Fruit fly (Drosophila melanogaster): ENCODE data around the gene eg.
A peak's percentile ranks its signal among the peaks of the same experiment; 100 is the strongest.

eg gene

DNA sequence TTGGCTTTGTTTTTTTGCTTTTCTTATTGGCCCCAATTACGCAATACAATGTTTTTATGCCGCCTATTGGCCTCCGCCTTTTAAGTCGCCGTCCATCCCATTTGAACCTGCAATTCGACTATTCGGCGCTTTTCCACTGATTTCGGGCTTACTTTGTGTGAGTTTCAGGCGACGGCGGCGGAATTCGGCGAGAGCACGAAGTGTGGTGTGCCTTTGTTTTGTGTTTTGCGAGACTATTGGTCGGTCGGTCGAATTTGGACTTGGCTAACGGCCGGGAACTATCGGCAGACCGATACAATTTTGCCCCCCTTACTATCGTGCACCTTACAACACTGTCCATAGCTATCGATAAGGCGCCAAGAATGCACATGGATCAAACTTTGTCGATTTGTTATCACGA is 32.6 kb downstream of the eg start, which contains the start of gene P5CDh1 (continued):
- TF ChIP-seq Opbp (GFP tag; IDR thresholded peaks at IDR 0.05; ENCODE audit: partially characterized antibody) (peak; percentile 90), shn (GFP tag; optimal IDR thresholded peaks at IDR 0.05) (peak; percentile 33), z (GFP tag; IDR thresholded peaks at IDR 0.05) (no peak), fd96Cb (tag; optimal IDR thresholded peaks at IDR 0.05) (no peak), CG4730 (GFP tag; IDR thresholded peaks at IDR 0.05) (no peak), CG33557 (GFP tag; optimal IDR thresholded peaks at IDR 0.05) (no peak), CG43689 (GFP tag; IDR thresholded peaks at IDR 0.05) (no peak), CG7556 (GFP tag; optimal IDR thresholded peaks at IDR 0.05) (no peak), HHEX (GFP tag; optimal IDR thresholded peaks at IDR 0.05) (peak; percentile 24), eve (GFP tag; optimal IDR thresholded peaks at IDR 0.05) (no peak), fu2 (GFP tag; optimal IDR thresholded peaks at IDR 0.05) (no peak), CG13894 (tag; optimal IDR thresholded peaks at IDR 0.05) (peak; percentile 62), CG12659 (GFP tag; optimal IDR thresholded peaks at IDR 0.05) (peak; percentile 63), Six4 (GFP tag; optimal IDR thresholded peaks at IDR 0.05) (no peak), kay (GFP tag; optimal IDR thresholded peaks at IDR 0.05) (no peak), CG17802 (tag; optimal IDR thresholded peaks at IDR 0.05) (no peak), tgo (GFP tag; IDR thresholded peaks at IDR 0.05) (peak; percentile 54; the same call in 1 of the 3 replicates), CG10209 (GFP tag; optimal IDR thresholded peaks at IDR 0.05) (no peak), Scr (GFP tag; IDR thresholded peaks at IDR 0.05; ENCODE audit: partially characterized antibody) (peak; percentile 86), CG17328 (GFP tag; IDR thresholded peaks at IDR 0.05) (peak; percentile 42; the same call in 1 of the 2 replicates), chn (GFP tag; optimal IDR thresholded peaks at IDR 0.05) (no peak), CG15011 (GFP tag; optimal IDR thresholded peaks at IDR 0.05) (no peak), CG2889 (GFP tag; IDR thresholded peaks at IDR 0.05) (0 out of 3 replicates have a peak, but pooled peaks have one; percentile 39), CG15269 (tag; optimal IDR thresholded peaks at IDR 0.05) (no peak), D19A (tag; optimal IDR thresholded peaks at IDR 0.05) (no peak), CG14050 (GFP tag; IDR thresholded peaks at IDR 0.05) (no peak), p53 (GFP tag; optimal IDR thresholded peaks at IDR 0.05) (no peak), MESR4 (GFP tag; optimal IDR thresholded peaks at IDR 0.05) (peak; percentile 35), CG32767 (GFP tag; IDR thresholded peaks at IDR 0.05) (no peak), Max (GFP tag; optimal IDR thresholded peaks at IDR 0.05) (no peak), row (GFP tag; IDR thresholded peaks at IDR 0.05) (peak; percentile 38; the same call in 2 of the 3 replicates), CG13123 (GFP tag; optimal IDR thresholded peaks at IDR 0.05) (no peak), Side (GFP tag; optimal IDR thresholded peaks at IDR 0.05) (peak; percentile 29), HLH54F (GFP tag; optimal IDR thresholded peaks at IDR 0.05) (peak; percentile 31), Dbx (GFP tag; IDR thresholded peaks at IDR 0.05) (peak; percentile 47; the same call in 1 of the 3 replicates), CoRest (tag; optimal IDR thresholded peaks at IDR 0.05) (peak; percentile 29), slp2 (GFP tag; optimal IDR thresholded peaks at IDR 0.05) (no peak), crc (GFP tag; optimal IDR thresholded peaks at IDR 0.05) (no peak), CG10321 (GFP tag; IDR thresholded peaks at IDR 0.05) (no peak), cas (GFP tag; IDR thresholded peaks at IDR 0.05) (no peak), D19B (GFP tag; optimal IDR thresholded peaks at IDR 0.05) (no peak), jigr1 (GFP tag; IDR thresholded peaks at IDR 0.05) (no peak), sd (tag; optimal IDR thresholded peaks at IDR 0.05) (peak; percentile 99), sens (GFP tag) (peak; percentile 22), ash1 (GFP tag; optimal IDR thresholded peaks at IDR 0.05) (no peak), Ravus (GFP tag; IDR thresholded peaks at IDR 0.05) (no peak), CG12219 (GFP tag; optimal IDR thresholded peaks at IDR 0.05) (no peak), CG14014 (GFP tag; IDR thresholded peaks at IDR 0.05) (peak; percentile 49; the same call in 1 of the 2 replicates), dpn (GFP tag; optimal IDR thresholded peaks at IDR 0.05) (peak; percentile 50 to 58), CG10565 (GFP tag; optimal IDR thresholded peaks at IDR 0.05) (no peak), Hand (GFP tag; optimal IDR thresholded peaks at IDR 0.05) (no peak), chm (GFP tag; IDR thresholded peaks at IDR 0.05) (peak; percentile 53; the same call in 1 of the 2 replicates)

All from whole organism, embryonic.